Worm (Caenorhabditis elegans): ENCODE data around the gene C39F7.1.

C39F7.1 gene

DNA sequence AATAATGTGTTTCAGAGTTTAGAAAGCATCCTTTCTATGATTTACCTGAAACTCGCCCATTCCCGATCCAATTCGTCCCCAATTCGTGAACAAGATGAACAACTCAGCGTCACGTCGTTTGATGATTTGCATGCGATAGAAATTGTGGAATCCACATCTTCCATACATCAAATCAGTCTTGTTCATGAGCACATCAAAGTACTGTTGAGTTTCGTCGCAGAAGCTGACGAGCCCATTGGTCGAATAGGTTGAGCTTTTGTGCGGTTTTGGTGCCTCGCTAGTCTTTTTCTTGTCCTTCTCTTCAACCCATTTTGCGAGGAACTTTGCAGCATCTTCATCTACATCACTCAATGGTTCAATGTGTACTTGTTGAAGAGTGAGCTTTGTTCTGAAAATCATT lies 17.8 kb downstream of the C39F7.1 start:
- no peak for TF ChIP-seq nhr-28 (tag; optimal IDR thresholded peaks at IDR 0.05)
- no peak for TF ChIP-seq snpc-4 (tag; optimal IDR thresholded peaks at IDR 0.05)
- no peak for TF ChIP-seq sem-2 (GFP tag; optimal IDR thresholded peaks at IDR 0.05)
- TF ChIP-seq ceh-39 (tag; optimal IDR thresholded peaks at IDR 0.05) = no peak
- TF ChIP-seq mls-2 (tag; optimal IDR thresholded peaks at IDR 0.05) = no peak
- TF ChIP-seq ztf-11 (tag; optimal IDR thresholded peaks at IDR 0.05) = no peak
- no peak for TF ChIP-seq flh-1 (GFP tag; optimal IDR thresholded peaks at IDR 0.05)
- no peak for TF ChIP-seq mep-1 (tag; optimal IDR thresholded peaks at IDR 0.05)
- TF ChIP-seq ham-2 (GFP tag; optimal IDR thresholded peaks at IDR 0.05) = no peak
- TF ChIP-seq unc-120 (tag; optimal IDR thresholded peaks at IDR 0.05; ENCODE audit: poor library complexity, severe bottlenecking) = no peak
- TF ChIP-seq drap-1 (GFP tag; optimal IDR thresholded peaks at IDR 0.05) = no peak

DNA sequence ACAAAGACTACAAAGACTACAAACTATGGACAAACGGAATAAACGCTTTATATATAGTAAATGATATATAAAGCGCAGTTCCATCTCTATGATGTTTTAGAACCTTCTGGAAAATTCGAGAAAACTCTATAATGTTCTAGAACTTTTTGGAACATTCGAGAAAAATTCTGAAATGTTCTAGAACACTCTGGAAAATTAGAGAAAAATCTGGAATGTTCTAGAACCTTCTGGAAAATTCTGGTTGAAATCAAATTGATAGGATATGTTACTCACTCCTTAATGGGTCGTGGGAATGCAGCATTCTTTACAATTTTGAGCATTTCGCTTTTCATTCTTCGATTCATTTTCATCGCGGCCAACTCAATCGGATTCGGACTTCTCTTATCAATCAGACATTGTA lies 18.4 kb downstream of the C39F7.1 start:
- TF ChIP-seq unc-39 (tag; optimal IDR thresholded peaks at IDR 0.05) = no peak
- TF ChIP-seq elt-1 (tag; optimal IDR thresholded peaks at IDR 0.05; ENCODE audit: borderline replicate concordance, insufficient read depth) = no peak
- no peak for TF ChIP-seq lsy-2 (tag; optimal IDR thresholded peaks at IDR 0.05)
- TF ChIP-seq hlh-1 (tag; optimal IDR thresholded peaks at IDR 0.05) = no peak
- no peak for TF ChIP-seq ceh-83 (GFP tag; optimal IDR thresholded peaks at IDR 0.05)
- TF ChIP-seq lin-13 (tag; optimal IDR thresholded peaks at IDR 0.05) = no peak
- no peak for TF ChIP-seq sem-2 (GFP tag; optimal IDR thresholded peaks at IDR 0.05)
- no peak for TF ChIP-seq ceh-39 (tag; optimal IDR thresholded peaks at IDR 0.05)
- no peak for TF ChIP-seq unc-120 (tag; optimal IDR thresholded peaks at IDR 0.05; ENCODE audit: poor library complexity, severe bottlenecking)

DNA sequence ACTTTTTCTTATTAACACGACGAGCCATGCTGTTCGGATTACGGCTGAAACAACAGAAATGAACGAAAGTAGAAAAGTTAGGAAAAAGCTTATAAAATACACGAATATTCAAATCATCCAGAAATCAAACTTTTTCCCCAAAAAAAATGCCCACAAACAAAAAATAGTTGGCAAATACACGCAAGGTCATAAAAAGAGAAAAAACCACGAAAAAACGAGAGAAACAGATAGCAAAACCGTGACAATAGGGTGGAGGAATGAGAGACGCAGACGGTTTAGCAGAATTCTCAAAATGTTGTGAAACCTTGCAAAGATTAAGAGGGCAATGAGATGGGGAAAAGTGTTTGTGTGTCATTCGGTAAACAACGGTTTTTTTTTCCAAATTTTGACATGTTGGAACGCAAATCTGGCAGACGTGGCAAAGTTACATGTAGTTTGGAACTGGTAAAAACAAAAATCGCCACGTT lies 25.5 kb downstream of the C39F7.1 start, which contains the start of gene tank-1:
Gene tank-1, minus strand, starts transcription at position 51 of the 467 bp plus-strand sequence.
- no peak for TF ChIP-seq bed-3 (GFP tag; optimal IDR thresholded peaks at IDR 0.05)
- no peak for TF ChIP-seq zip-8 (tag; optimal IDR thresholded peaks at IDR 0.05)
- TF ChIP-seq hlh-1 (tag; optimal IDR thresholded peaks at IDR 0.05) = no peak
- TF ChIP-seq unc-62 (GFP tag; optimal IDR thresholded peaks at IDR 0.05) = no peak
- TF ChIP-seq ham-2 (GFP tag; optimal IDR thresholded peaks at IDR 0.05) = no peak
- TF ChIP-seq drap-1 (GFP tag; optimal IDR thresholded peaks at IDR 0.05) = no peak
- no peak for TF ChIP-seq nhr-28 (tag; optimal IDR thresholded peaks at IDR 0.05)
- no peak for TF ChIP-seq sem-2 (GFP tag; optimal IDR thresholded peaks at IDR 0.05)
- TF ChIP-seq unc-39 (tag; optimal IDR thresholded peaks at IDR 0.05) = no peak
- TF ChIP-seq cnd-1 (tag; optimal IDR thresholded peaks at IDR 0.05) = no peak
- no peak for TF ChIP-seq tbx-8 (GFP tag; optimal IDR thresholded peaks at IDR 0.05)
- TF ChIP-seq lin-32 (GFP tag; optimal IDR thresholded peaks at IDR 0.05) = no peak
- no peak for TF ChIP-seq flh-1 (GFP tag; optimal IDR thresholded peaks at IDR 0.05)
- TF ChIP-seq elt-3 (tag; optimal IDR thresholded peaks at IDR 0.05) = no peak
- no peak for TF ChIP-seq mep-1 (tag; optimal IDR thresholded peaks at IDR 0.05)
- TF ChIP-seq mls-2 (tag; optimal IDR thresholded peaks at IDR 0.05) = no peak
- no peak for TF ChIP-seq unc-120 (tag; optimal IDR thresholded peaks at IDR 0.05; ENCODE audit: poor library complexity, severe bottlenecking)
- TF ChIP-seq nhr-2 (tag; optimal IDR thresholded peaks at IDR 0.05) = no peak
- no peak for TF ChIP-seq pha-4 (tag; optimal IDR thresholded peaks at IDR 0.05)

DNA sequence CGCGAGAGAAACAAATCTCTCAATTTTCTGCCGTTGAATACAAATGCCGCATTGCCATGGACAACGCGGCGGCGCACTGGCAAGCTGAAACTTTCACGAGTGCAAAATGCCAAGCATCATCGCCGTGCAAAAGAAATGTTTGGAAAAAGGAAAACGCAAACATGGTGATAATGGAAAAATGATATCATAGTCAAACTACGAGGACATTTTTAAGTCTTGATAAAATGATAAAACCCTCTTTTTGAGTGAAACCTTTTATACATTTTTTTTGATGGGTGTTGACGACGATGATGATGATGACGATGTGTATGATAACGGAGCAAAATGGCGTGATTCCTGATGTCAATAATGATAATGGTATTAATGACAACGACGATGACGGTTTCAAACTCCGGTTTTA lies 27.1 kb downstream of the C39F7.1 start:
- TF ChIP-seq bed-3 (GFP tag; optimal IDR thresholded peaks at IDR 0.05) = no peak
- TF ChIP-seq drap-1 (GFP tag; optimal IDR thresholded peaks at IDR 0.05) = no peak
- TF ChIP-seq nhr-28 (tag; optimal IDR thresholded peaks at IDR 0.05) = no peak
- TF ChIP-seq elt-3 (tag; optimal IDR thresholded peaks at IDR 0.05) = no peak
- TF ChIP-seq cnd-1 (tag; optimal IDR thresholded peaks at IDR 0.05) = no peak
- TF ChIP-seq ceh-83 (GFP tag; optimal IDR thresholded peaks at IDR 0.05) = no peak

DNA sequence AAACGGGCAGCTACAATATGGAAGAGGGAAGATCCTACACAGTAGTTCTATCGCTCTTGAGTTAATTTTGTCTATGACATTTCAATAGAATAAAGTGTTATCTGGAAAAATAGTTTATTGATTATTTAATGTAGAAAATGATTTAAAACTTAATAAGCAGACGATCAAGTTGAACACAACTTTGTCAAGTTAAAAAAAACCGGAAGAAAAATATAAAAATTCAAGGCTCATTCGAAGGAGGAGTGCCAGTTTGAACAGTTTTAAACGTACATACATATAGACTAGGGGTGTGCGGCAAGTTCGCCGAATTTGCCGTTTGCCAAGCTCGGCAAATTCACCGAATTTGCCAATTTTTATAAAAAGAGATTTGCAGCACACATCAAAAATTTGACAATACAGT lies 39.1 kb downstream of the C39F7.1 start, which contains the start of gene egl-2:
Gene egl-2, minus strand, starts transcription at position 101 of the 400 bp plus-strand sequence.
- no peak for TF ChIP-seq bed-3 (GFP tag; optimal IDR thresholded peaks at IDR 0.05)
- TF ChIP-seq flh-1 (GFP tag; optimal IDR thresholded peaks at IDR 0.05) = no peak
- no peak for TF ChIP-seq unc-39 (tag; optimal IDR thresholded peaks at IDR 0.05)
- TF ChIP-seq pha-4 (tag; optimal IDR thresholded peaks at IDR 0.05) = no peak
- TF ChIP-seq elt-1 (tag; optimal IDR thresholded peaks at IDR 0.05; ENCODE audit: borderline replicate concordance, insufficient read depth) = no peak
- no peak for TF ChIP-seq nhr-237 (tag; optimal IDR thresholded peaks at IDR 0.05)
- no peak for TF ChIP-seq ces-1 (GFP tag; optimal IDR thresholded peaks at IDR 0.05)
- no peak for TF ChIP-seq ham-2 (GFP tag; optimal IDR thresholded peaks at IDR 0.05)
- no peak for TF ChIP-seq snpc-4 (tag; optimal IDR thresholded peaks at IDR 0.05)
- TF ChIP-seq mep-1 (tag; optimal IDR thresholded peaks at IDR 0.05) = no peak
- TF ChIP-seq ceh-43 (GFP tag; optimal IDR thresholded peaks at IDR 0.05) = no peak
